Fruit fly (Drosophila melanogaster) whole organism, wandering third instar larva: ENCODE measurements around the gene CG15539.

Source experiments
- Abd-B ChIP-seq: fragments of >200 bp; optimal IDR thresholded peaks from 2 replicates; lab custom pipeline; 2017; ENCODE audit warnings: missing biosample characterization, missing genetic modification characterization
- Hnf4 ChIP-seq: fragments of 200-800 bp; sonication (Bioruptor generic); optimal IDR thresholded peaks from 2 replicates; lab custom pipeline; 2016; ENCODE audit warnings: missing biosample characterization, mild to moderate bottlenecking, missing genetic modification characterization
- Hr78 ChIP-seq: fragments of >200 bp; optimal IDR thresholded peaks from 2 replicates; lab custom pipeline; 2017; ENCODE audit warnings: missing biosample characterization, missing genetic modification characterization
- Sp1 ChIP-seq: fragments of 200-800 bp; sonication (Bioruptor generic); optimal IDR thresholded peaks from 3 replicates; lab custom pipeline; 2019; ENCODE audit warnings: missing biosample characterization, mild to moderate bottlenecking, missing genetic modification characterization, moderate library complexity
- dmrt93B ChIP-seq: fragments of 200-800 bp; sonication (Bioruptor generic); optimal IDR thresholded peaks from 2 replicates; lab custom pipeline; 2018; ENCODE audit warnings: missing biosample characterization, mild to moderate bottlenecking, missing genetic modification characterization
- foxo ChIP-seq, 2 experiments: fragments of 200-800 bp; sonication (Bioruptor generic); optimal IDR thresholded peaks; 2 replicates in 1 of 2; 3 replicates in 1 of 2; lab custom pipeline; 2016 to 2017; ENCODE audit warnings: missing biosample characterization in 2 of 2, missing genetic modification characterization in 2 of 2
- fru ChIP-seq: fragments of 200-800 bp; sonication (Bioruptor generic); optimal IDR thresholded peaks from 3 replicates; lab custom pipeline; 2016; ENCODE audit warnings: missing biosample characterization, mild to moderate bottlenecking, missing genetic modification characterization
- h ChIP-seq: fragments of 200-800 bp; sonication (Bioruptor generic); optimal IDR thresholded peaks from 3 replicates; lab custom pipeline; 2016; ENCODE audit warnings: missing biosample characterization, mild to moderate bottlenecking, missing genetic modification characterization
- lola ChIP-seq: fragments of >200 bp; optimal IDR thresholded peaks from 2 replicates; lab custom pipeline; 2017; ENCODE audit warnings: missing biosample characterization, missing genetic modification characterization
- pan ChIP-seq: fragments of >200 bp; optimal IDR thresholded peaks from 2 replicates; lab custom pipeline; 2017
- psq ChIP-seq: fragments of 200-800 bp; sonication (Bioruptor generic); optimal IDR thresholded peaks from 3 replicates; lab custom pipeline; 2017; ENCODE audit warnings: missing biosample characterization, mild to moderate bottlenecking, missing genetic modification characterization, moderate library complexity
- sage ChIP-seq: fragments of 200-800 bp; sonication (Bioruptor generic); optimal IDR thresholded peaks from 2 replicates; lab custom pipeline; 2016; ENCODE audit warnings: missing biosample characterization, mild to moderate bottlenecking, missing genetic modification characterization
- woc ChIP-seq: sonication (Bioruptor generic); optimal IDR thresholded peaks from 2 replicates; lab custom pipeline; 2016; ENCODE audit warnings: missing biosample characterization, mild to moderate bottlenecking, missing genetic modification characterization

- TF ChIP-seq h (GFP tag; lab: Kevin White, UChicago) = no peak
- TF ChIP-seq dmrt93B (GFP tag; lab: Kevin White, UChicago) = no peak
- TF ChIP-seq fru (GFP tag; lab: Kevin White, UChicago) = no peak
- TF ChIP-seq Hr78 (GFP tag; lab: Kevin White, UChicago) = no peak
- no peak for TF ChIP-seq Sp1 (GFP tag; lab: Kevin White, UChicago)
- no peak for TF ChIP-seq woc (GFP tag; lab: Kevin White, UChicago)
- TF ChIP-seq Hnf4 = no peak
- TF ChIP-seq foxo (GFP tag; optimal IDR thresholded peaks at IDR 0.05; lab: Kevin White, UChicago) = no peak
- no peak for TF ChIP-seq lola (GFP tag; lab: Kevin White, UChicago)
- no peak for TF ChIP-seq Abd-B (GFP tag; lab: Kevin White, UChicago)
- no peak for TF ChIP-seq sage (GFP tag; lab: Kevin White, UChicago)
- no peak for TF ChIP-seq pan (lab: Kevin White, UChicago)
- TF ChIP-seq psq = no peak
Measured at dm6 chr3R:30552548-30552947, 46.8 kb downstream of the CG15539 start.
